Worm (Caenorhabditis elegans) whole organism, midembryonic: Measurements from ENCODE around the gene spig-9.

Experiments used
- cog-1 ChIP-seq: sonication (generic microtip); optimal IDR thresholded peaks from 2 replicates; lab custom pipeline; 2016; ENCODE audit warnings: missing genetic modification characterization, missing compliant biosample characterization
- flt-1 ChIP-seq: fragments of 200-800 bp; sonication (Bioruptor generic); IDR thresholded peaks from 2 replicates; pipeline ENCODE4 v1.3.6; 2022; ENCODE audit warnings: missing genetic modification characterization, missing compliant biosample characterization
- tab-1 ChIP-seq: fragments of 200-800 bp; sonication (Bioruptor generic); IDR thresholded peaks from 2 replicates; pipeline ENCODE4 v1.3.6; 2022; ENCODE audit warnings: missing genetic modification characterization, missing compliant biosample characterization
- ztf-29 ChIP-seq: fragments of 200-800 bp; sonication (Bioruptor generic); IDR thresholded peaks from 2 replicates; pipeline ENCODE4 v1.3.6; 2022; ENCODE audit warnings: missing genetic modification reagents, missing genetic modification characterization, missing compliant biosample characterization

The spig-9 gene

DNA sequence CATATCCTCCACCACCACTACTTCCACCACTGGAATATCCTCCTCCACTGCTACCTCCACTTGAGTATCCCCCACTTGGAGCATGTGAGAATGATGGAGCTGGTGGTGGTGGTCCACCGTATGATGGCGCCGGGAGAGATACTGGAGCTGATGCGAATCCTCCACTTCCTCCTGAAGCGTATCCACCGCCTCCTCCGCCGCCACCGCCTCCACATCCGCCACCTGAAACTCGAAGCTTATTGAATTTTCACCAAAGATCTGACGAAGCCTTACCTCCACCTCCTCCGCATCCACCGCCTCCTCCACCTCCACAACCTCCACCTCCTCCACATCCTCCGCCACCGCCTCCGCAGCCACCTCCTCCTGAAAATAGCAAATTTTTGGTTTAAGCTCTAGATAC, 48.9 kb downstream of the spig-9 start:
- TF ChIP-seq tab-1 (GFP tag; lab: Robert Waterston, UW) (no peak), ztf-29 (GFP tag; lab: Robert Waterston, UW) (no peak), cog-1 (no peak), flt-1 (GFP tag; lab: Robert Waterston, UW) (no peak)
